Fruit fly (Drosophila melanogaster) whole organism, embryonic: ENCODE measurements around the gene CG32700.
A peak's percentile ranks its signal among the peaks of the same experiment; 100 is the strongest.

Experiments
- Asciz ChIP-seq: fragments of 200-800 bp; sonication (Bioruptor generic); optimal IDR thresholded peaks from 2 replicates; lab custom pipeline; 2017; ENCODE audit warnings: missing biosample characterization, mild to moderate bottlenecking, missing genetic modification characterization, missing genetic modification reagents
- Bteb2 ChIP-seq: fragments of 200-800 bp; sonication (Bioruptor generic); optimal IDR thresholded peaks from 2 replicates; lab custom pipeline; 2016; ENCODE audit warnings: missing biosample characterization, missing genetic modification characterization
- CG1024 ChIP-seq: fragments of 200-800 bp; sonication (Bioruptor generic); IDR thresholded peaks from 2 replicates; pipeline ENCODE4 v1.3.6; 2022; ENCODE audit warnings: missing biosample characterization, missing genetic modification characterization
- CG10267 ChIP-seq: fragments of 200-800 bp; sonication (Bioruptor generic); optimal IDR thresholded peaks from 2 replicates; lab custom pipeline; 2018; ENCODE audit warnings: missing biosample characterization, mild to moderate bottlenecking, missing genetic modification characterization, moderate library complexity
- CG11398 ChIP-seq: fragments of 200-800 bp; sonication (Bioruptor generic); optimal IDR thresholded peaks from 2 replicates; lab custom pipeline; 2016; ENCODE audit warnings: missing biosample characterization, missing genetic modification characterization
- CG1233 ChIP-seq: fragments of 200-800 bp; sonication (Bioruptor generic); optimal IDR thresholded peaks from 4 replicates; lab custom pipeline; 2018; ENCODE audit warnings: missing biosample characterization, mild to moderate bottlenecking, missing genetic modification characterization
- CG12942 ChIP-seq: fragments of 200-800 bp; sonication (Bioruptor generic); optimal IDR thresholded peaks from 3 replicates; lab custom pipeline; 2016; ENCODE audit warnings: missing biosample characterization, missing genetic modification characterization
- CG13287 ChIP-seq: fragments of 200-800 bp; sonication (Bioruptor generic); IDR thresholded peaks from 2 replicates; pipeline ENCODE4 v1.3.6; 2022; ENCODE audit warnings: missing biosample characterization, missing genetic modification characterization; ENCODE audit not compliant: partially characterized antibody
- CG15479 ChIP-seq: fragments of 200-800 bp; sonication (Bioruptor generic); optimal IDR thresholded peaks from 3 replicates; lab custom pipeline; 2019; ENCODE audit warnings: missing biosample characterization, mild to moderate bottlenecking, missing genetic modification characterization, moderate library complexity
- CG1602 ChIP-seq: fragments of 200-800 bp; sonication (Bioruptor generic); optimal IDR thresholded peaks from 3 replicates; lab custom pipeline; 2016; ENCODE audit warnings: missing biosample characterization, missing genetic modification characterization
- CG1647 ChIP-seq: fragments of 200-800 bp; sonication (Bioruptor generic); optimal IDR thresholded peaks from 3 replicates; lab custom pipeline; 2016; ENCODE audit warnings: missing biosample characterization, missing genetic modification characterization
- CG17385 ChIP-seq: fragments of 200-800 bp; sonication (Bioruptor generic); optimal IDR thresholded peaks from 3 replicates; lab custom pipeline; 2018; ENCODE audit warnings: missing biosample characterization, mild to moderate bottlenecking, missing genetic modification characterization
- CG1832 ChIP-seq: fragments of 200-800 bp; sonication (Bioruptor generic); optimal IDR thresholded peaks from 2 replicates; lab custom pipeline; 2017; ENCODE audit warnings: missing biosample characterization, mild to moderate bottlenecking, missing genetic modification characterization, inconsistent platforms
- CG3995 ChIP-seq: fragments of 200-800 bp; sonication (Bioruptor generic); optimal IDR thresholded peaks from 3 replicates; lab custom pipeline; 2016; ENCODE audit warnings: missing biosample characterization, missing genetic modification characterization
- CG6765 ChIP-seq: fragments of 200-800 bp; sonication (Bioruptor generic); optimal IDR thresholded peaks from 3 replicates; lab custom pipeline; 2017; ENCODE audit warnings: missing biosample characterization, mild to moderate bottlenecking, missing genetic modification characterization
- CG7839 ChIP-seq: fragments of 200-800 bp; sonication (Bioruptor generic); optimal IDR thresholded peaks from 3 replicates; lab custom pipeline; 2018; ENCODE audit warnings: missing biosample characterization, mild to moderate bottlenecking, missing genetic modification characterization, moderate library complexity
- CG9932 ChIP-seq: fragments of 200-800 bp; sonication (Bioruptor generic); IDR thresholded peaks from 2 replicates; pipeline ENCODE4 v1.3.6; 2022; ENCODE audit warnings: missing biosample characterization, missing genetic modification characterization
- CTCF ChIP-seq: fragments of 200-800 bp; sonication (Bioruptor generic); optimal IDR thresholded peaks from 2 replicates; lab custom pipeline; 2017; ENCODE audit warnings: missing biosample characterization, mild to moderate bottlenecking, missing genetic modification characterization, moderate library complexity
- Drgx ChIP-seq: fragments of 200-800 bp; sonication (Bioruptor generic); IDR thresholded peaks from 2 replicates; pipeline ENCODE4 v1.3.6; 2022; ENCODE audit warnings: missing biosample characterization, missing genetic modification characterization
- GATAe ChIP-seq: fragments of 200-800 bp; sonication (Bioruptor generic); conservative IDR thresholded peaks from 2 replicates; pipeline ENCODE4 v1.3.6; 2022; ENCODE audit warnings: missing biosample characterization, missing genetic modification characterization
- H2.0 ChIP-seq: fragments of 200-800 bp; sonication (Bioruptor generic); IDR thresholded peaks from 2 replicates; pipeline ENCODE4 v1.3.6; 2022; ENCODE audit warnings: missing biosample characterization, missing genetic modification characterization
- HmgD ChIP-seq: fragments of 200-800 bp; sonication (Bioruptor generic); optimal IDR thresholded peaks from 3 replicates; lab custom pipeline; 2016; ENCODE audit warnings: missing biosample characterization, missing genetic modification characterization
- Hr3 ChIP-seq: fragments of 200-800 bp; sonication (Bioruptor generic); optimal IDR thresholded peaks from 3 replicates; lab custom pipeline; 2016; ENCODE audit warnings: missing biosample characterization, missing genetic modification characterization
- Meics ChIP-seq: fragments of 200-800 bp; sonication (Bioruptor generic); optimal IDR thresholded peaks from 2 replicates; lab custom pipeline; 2017; ENCODE audit warnings: missing biosample characterization, mild to moderate bottlenecking, missing genetic modification characterization
- NC2α ChIP-seq: fragments of 200-800 bp; sonication (Bioruptor generic); optimal IDR thresholded peaks from 2 replicates; lab custom pipeline; 2016; ENCODE audit warnings: missing biosample characterization, missing genetic modification characterization
- Nf-YB ChIP-seq: fragments of 200-800 bp; sonication (Bioruptor generic); optimal IDR thresholded peaks from 3 replicates; lab custom pipeline; 2019; ENCODE audit warnings: missing biosample characterization, mild to moderate bottlenecking, missing genetic modification characterization, moderate library complexity
- Oli ChIP-seq: fragments of 200-800 bp; sonication (Bioruptor generic); optimal IDR thresholded peaks from 2 replicates; lab custom pipeline; 2018; ENCODE audit warnings: missing biosample characterization, mild to moderate bottlenecking, missing genetic modification characterization, moderate library complexity
- Opbp ChIP-seq: fragments of 200-800 bp; sonication (Bioruptor generic); IDR thresholded peaks from 3 replicates; pipeline ENCODE4 v1.3.6; 2022; ENCODE audit warnings: missing biosample characterization, missing genetic modification characterization; ENCODE audit not compliant: partially characterized antibody
- Xbp1 ChIP-seq: fragments of 200-800 bp; sonication (Bioruptor generic); optimal IDR thresholded peaks from 3 replicates; lab custom pipeline; 2016; ENCODE audit warnings: missing biosample characterization, mild to moderate bottlenecking, missing genetic modification characterization
- Xrp1 ChIP-seq: fragments of 200-800 bp; sonication (Bioruptor generic); IDR thresholded peaks from 2 replicates; pipeline ENCODE4 v1.3.6; 2022; ENCODE audit warnings: missing biosample characterization, missing genetic modification characterization
- al ChIP-seq: fragments of 200-800 bp; sonication (Bioruptor generic); IDR thresholded peaks from 2 replicates; pipeline ENCODE4 v1.3.6; 2022; ENCODE audit warnings: missing biosample characterization, missing genetic modification characterization
- ara ChIP-seq: fragments of 200-800 bp; sonication (Bioruptor generic); IDR thresholded peaks from 2 replicates; pipeline ENCODE4 v1.3.6; 2022; ENCODE audit warnings: missing biosample characterization, missing genetic modification characterization
- ato ChIP-seq: fragments of 200-800 bp; sonication (Bioruptor generic); IDR thresholded peaks from 2 replicates; pipeline ENCODE4 v1.3.6; 2022; ENCODE audit warnings: missing biosample characterization, missing genetic modification characterization; ENCODE audit not compliant: partially characterized antibody
- az2 ChIP-seq: fragments of 200-800 bp; sonication (Bioruptor generic); optimal IDR thresholded peaks from 3 replicates; lab custom pipeline; 2016; ENCODE audit warnings: missing biosample characterization, missing genetic modification characterization
- dpn ChIP-seq, 2 experiments: fragments of 200-800 bp; sonication (Bioruptor generic); optimal IDR thresholded peaks; 3 replicates each; lab custom pipeline; 2016; ENCODE audit warnings: missing biosample characterization in 2 of 2, missing genetic modification characterization in 2 of 2
- fu2 ChIP-seq: fragments of 200-800 bp; sonication (Bioruptor generic); optimal IDR thresholded peaks from 2 replicates; lab custom pipeline; 2016; ENCODE audit warnings: missing biosample characterization, missing genetic modification characterization
- gsb-n ChIP-seq: fragments of 200-800 bp; sonication (Bioruptor generic); optimal IDR thresholded peaks from 3 replicates; lab custom pipeline; 2018; ENCODE audit warnings: missing biosample characterization, mild to moderate bottlenecking, missing genetic modification characterization
- ham ChIP-seq: fragments of 200-800 bp; sonication (Bioruptor generic); IDR thresholded peaks from 2 replicates; pipeline ENCODE4 v1.3.6; 2022; ENCODE audit warnings: missing biosample characterization, missing genetic modification characterization
- insv ChIP-seq, 2 experiments: fragments of 200-800 bp; sonication (Bioruptor generic); optimal IDR thresholded peaks; 3 replicates each; lab custom pipeline; 2016 to 2018; ENCODE audit warnings: missing biosample characterization in 2 of 2, missing genetic modification characterization in 2 of 2
- jigr1 ChIP-seq: fragments of 200-800 bp; sonication (Bioruptor generic); IDR thresholded peaks from 3 replicates; pipeline ENCODE4 v1.3.6; 2022; ENCODE audit warnings: missing biosample characterization, missing genetic modification characterization
- kay ChIP-seq: fragments of 200-800 bp; sonication (Bioruptor generic); optimal IDR thresholded peaks from 2 replicates; lab custom pipeline; 2016; ENCODE audit warnings: missing biosample characterization, missing genetic modification characterization
- lov ChIP-seq, 2 experiments: fragments of 200-800 bp in 1 of 2; fragments of >200 bp in 1 of 2; sonication (Bioruptor generic) in 1 of 2; IDR thresholded peaks in 1 of 2; optimal IDR thresholded peaks in 1 of 2; 2 replicates in 1 of 2; 3 replicates in 1 of 2; pipeline versions ENCODE4 v1.3.6 to Lab custom; 2017 to 2022; ENCODE audit warnings: missing biosample characterization in 1 of 2, missing genetic modification characterization in 1 of 2
- mam ChIP-seq: fragments of 200-800 bp; sonication (Bioruptor generic); optimal IDR thresholded peaks from 3 replicates; lab custom pipeline; 2016; ENCODE audit warnings: missing biosample characterization, missing genetic modification characterization
- slp2 ChIP-seq: fragments of 200-800 bp; sonication (Bioruptor generic); optimal IDR thresholded peaks from 2 replicates; lab custom pipeline; 2016; ENCODE audit warnings: missing biosample characterization, missing genetic modification characterization
- sob ChIP-seq: fragments of 200-800 bp; sonication (Bioruptor generic); IDR thresholded peaks from 2 replicates; pipeline ENCODE4 v1.3.6; 2022; ENCODE audit warnings: missing biosample characterization, missing genetic modification characterization
- sr ChIP-seq: fragments of 200-800 bp; sonication (Bioruptor generic); IDR thresholded peaks from 3 replicates; pipeline ENCODE4 v1.3.6; 2022; ENCODE audit warnings: missing biosample characterization, missing genetic modification characterization
- trh ChIP-seq: fragments of 200-800 bp; sonication (Bioruptor generic); optimal IDR thresholded peaks from 2 replicates; lab custom pipeline; 2016; ENCODE audit warnings: missing biosample characterization, missing genetic modification characterization
- twi ChIP-seq: fragments of 200-800 bp; optimal IDR thresholded peaks from 2 replicates; lab custom pipeline; 2019; ENCODE audit warnings: missing biosample characterization, mild to moderate bottlenecking, missing genetic modification characterization, moderate library complexity
- tx ChIP-seq: fragments of 200-800 bp; sonication (Bioruptor generic); optimal IDR thresholded peaks from 2 replicates; lab custom pipeline; 2016; ENCODE audit warnings: missing biosample characterization, missing genetic modification characterization
- unpg ChIP-seq: fragments of 200-800 bp; sonication (Bioruptor generic); optimal IDR thresholded peaks from 3 replicates; lab custom pipeline; 2018; ENCODE audit warnings: missing biosample characterization, mild to moderate bottlenecking, missing genetic modification characterization, moderate library complexity

The CG32700 gene

DNA sequence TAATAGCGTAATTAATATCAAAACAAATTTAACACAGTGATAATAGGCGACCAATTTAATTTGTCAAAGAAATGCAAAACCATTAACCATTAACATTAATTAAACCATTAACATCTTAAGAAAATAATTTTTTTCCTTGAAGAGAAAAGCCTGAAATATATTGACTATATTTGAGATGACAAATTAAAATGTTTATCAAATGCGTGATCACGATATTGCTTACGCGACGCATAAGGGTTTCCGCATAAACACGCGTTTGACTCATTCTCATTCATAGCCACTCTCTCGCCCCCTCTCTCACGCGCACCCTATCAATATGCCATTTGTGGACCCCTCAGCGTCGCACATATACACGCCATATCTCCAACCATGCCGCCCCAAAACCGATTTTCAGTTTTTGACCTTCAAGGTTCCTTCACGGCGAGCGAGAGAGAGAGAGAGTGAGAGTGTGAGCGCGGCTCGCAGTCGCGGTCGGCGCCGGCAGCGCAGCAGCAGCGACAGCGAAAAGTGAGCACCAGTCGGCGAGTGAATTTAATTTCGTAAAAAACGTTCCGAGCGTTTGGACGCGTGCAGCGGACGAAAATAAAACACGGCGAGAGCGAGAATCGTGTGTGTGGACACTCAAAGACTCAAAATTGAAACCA is 34.8 kb upstream of the CG32700 start, which contains the start of gene Hex-A (continued):
- TF ChIP-seq fu2 (GFP tag; lab: Kevin White, UChicago) (peak; percentile 93), CG6765 (GFP tag; lab: Kevin White, UChicago) (peak; percentile 98), Meics (GFP tag; lab: Kevin White, UChicago) (peak; percentile 98), GATAe (GFP tag; lab: Robert Waterston, UW) (peak; percentile 70), unpg (peak; percentile 98), dpn (GFP tag; optimal IDR thresholded peaks at IDR 0.05; lab: Kevin White, UChicago) (peak; percentile 87 to 96), Opbp (GFP tag; lab: Robert Waterston, UW) (peak; percentile 44; the same call in 1 of the 3 replicates), ato (GFP tag; lab: Robert Waterston, UW) (no peak), gsb-n (peak; percentile 95), H2.0 (GFP tag; lab: Robert Waterston, UW) (peak; percentile 85), CG1647 (peak; percentile 86), CG3995 (GFP tag; lab: Kevin White, UChicago) (peak; percentile 79), CG12942 (GFP tag; lab: Kevin White, UChicago) (peak; percentile 87), kay (GFP tag; lab: Kevin White, UChicago) (peak; percentile 96), ham (peak; percentile 51; the same call in 1 of the 2 replicates), HmgD (peak; percentile 76), CG9932 (peak; percentile 85), Drgx (GFP tag; lab: Robert Waterston, UW) (peak; percentile 88), CG11398 (GFP tag; lab: Kevin White, UChicago) (peak; percentile 86), CG1233 (peak; percentile 96), CG13287 (GFP tag; lab: Robert Waterston, UW) (peak; percentile 55), CG1024 (peak; percentile 75; the same call in 1 of the 2 replicates), al (GFP tag; lab: Robert Waterston, UW) (peak; percentile 84), CG10267 (peak; percentile 96), slp2 (GFP tag; lab: Kevin White, UChicago) (peak; percentile 92), Hr3 (GFP tag; lab: Kevin White, UChicago) (peak; percentile 83), mam (GFP tag; lab: Kevin White, UChicago) (peak; percentile 92), insv (GFP tag; optimal IDR thresholded peaks at IDR 0.05; lab: Kevin White, UChicago) (peak; percentile 2 to 84), CG7839 (tag; lab: Kevin White, UChicago) (peak; percentile 98), CTCF (GFP tag; lab: Kevin White, UChicago) (peak; percentile 62), trh (GFP tag; lab: Kevin White, UChicago) (peak; percentile 78), twi (tag; lab: Kevin White, UChicago) (peak; percentile 95), Oli (tag; lab: Kevin White, UChicago) (peak; percentile 97), tx (peak; percentile 89), Xbp1 (GFP tag; lab: Kevin White, UChicago) (peak; percentile 92), az2 (GFP tag; lab: Kevin White, UChicago) (peak; percentile 91), lov (optimal IDR thresholded peaks at IDR 0.05; lab: Kevin White, UChicago) (no peak), lov (GFP tag; IDR thresholded peaks at IDR 0.05; lab: Robert Waterston, UW) (peak; percentile 80), CG1832 (GFP tag; lab: Kevin White, UChicago) (peak; percentile 39), sr (GFP tag; lab: Robert Waterston, UW) (peak; percentile 56; the same call in 2 of the 3 replicates), CG1602 (GFP tag; lab: Kevin White, UChicago) (peak; percentile 87), NC2α (peak; percentile 88), jigr1 (GFP tag; lab: Robert Waterston, UW) (peak; percentile 67; the same call in 2 of the 3 replicates), ara (GFP tag; lab: Robert Waterston, UW) (peak; percentile 85), CG17385 (GFP tag; lab: Kevin White, UChicago) (peak; percentile 95), Bteb2 (GFP tag; lab: Kevin White, UChicago) (peak; percentile 97), CG15479 (no peak), Nf-YB (GFP tag; lab: Kevin White, UChicago) (peak; percentile 87), sob (GFP tag; lab: Robert Waterston, UW) (peak; percentile 91), Xrp1 (peak; percentile 93), Asciz (GFP tag; lab: Kevin White, UChicago) (peak; percentile 97)
